Fruit fly (Drosophila melanogaster): Measurements from ENCODE around the gene CG2854.

The CG2854 gene

DNA sequence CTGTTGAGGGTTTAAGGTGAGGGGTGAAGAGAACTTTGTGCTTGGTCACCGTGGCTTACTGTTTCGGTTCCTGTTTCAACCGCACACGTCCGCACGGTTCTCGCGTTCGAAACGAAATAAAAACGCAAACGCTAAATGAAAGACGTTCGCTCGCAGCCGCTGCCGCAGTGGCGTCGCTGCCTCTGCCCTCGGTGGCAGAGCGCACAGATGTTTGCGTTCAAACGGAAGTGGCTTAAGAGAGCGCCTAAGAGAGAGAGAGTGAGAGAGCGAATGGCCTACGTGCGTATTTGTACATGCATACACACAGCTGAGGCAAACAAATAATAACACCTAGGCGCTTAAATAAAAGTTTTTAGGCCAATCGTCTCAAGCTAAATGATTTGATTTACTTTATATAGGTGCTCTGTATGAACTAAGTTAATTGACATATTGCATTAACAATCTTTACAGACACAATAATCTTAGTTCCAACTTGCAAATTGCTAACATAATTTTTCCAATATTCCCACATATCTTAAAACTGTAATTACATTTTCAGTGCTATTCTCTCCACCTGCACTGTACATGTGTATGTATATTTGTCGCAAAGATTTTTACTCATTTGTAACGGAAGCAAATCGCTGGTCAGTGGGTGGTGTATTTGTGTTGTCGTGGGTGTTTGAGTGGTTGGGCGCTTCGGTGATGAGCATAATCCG lies 33.5 kb upstream of the CG2854 start, which contains the start of gene CG2865:
CG2865 (minus strand) TSS at position 118 of the 695 bp plus-strand sequence.
- TF ChIP-seq Smox (GFP tag; optimal IDR thresholded peaks at IDR 0.05), result peak; percentile 95
- peak; percentile 96 for TF ChIP-seq CG8119 (GFP tag; IDR thresholded peaks at IDR 0.05)
- peak; percentile 96 for TF ChIP-seq Ets96B (tag; optimal IDR thresholded peaks at IDR 0.05)
- TF ChIP-seq Sox15 (GFP tag; optimal IDR thresholded peaks at IDR 0.05), result peak; percentile 89
- peak; percentile 97 for TF ChIP-seq Met (GFP tag; optimal IDR thresholded peaks at IDR 0.05)
- peak; percentile 93 for TF ChIP-seq spab (GFP tag; optimal IDR thresholded peaks at IDR 0.05)
- TF ChIP-seq CG6792 (GFP tag; optimal IDR thresholded peaks at IDR 0.05), result peak; percentile 94
- peak; percentile 81 for TF ChIP-seq Gug (GFP tag; IDR thresholded peaks at IDR 0.05)
- peak; percentile 93 for TF ChIP-seq CG11762 (GFP tag; optimal IDR thresholded peaks at IDR 0.05; ENCODE audit: insufficient read depth)
- peak; percentile 96 for TF ChIP-seq esn (GFP tag; optimal IDR thresholded peaks at IDR 0.05)
- TF ChIP-seq OdsH (GFP tag; optimal IDR thresholded peaks at IDR 0.05), result peak; percentile 93
- TF ChIP-seq fd85E (GFP tag; optimal IDR thresholded peaks at IDR 0.05), result peak; percentile 77
- peak; percentile 86 for TF ChIP-seq CG4318 (GFP tag; optimal IDR thresholded peaks at IDR 0.05)
- peak; percentile 95 to 97 for TF ChIP-seq ss (GFP tag; optimal IDR thresholded peaks at IDR 0.05)
- TF ChIP-seq svp (GFP tag), result peak; percentile 97
- TF ChIP-seq fd59A (GFP tag; optimal IDR thresholded peaks at IDR 0.05), result peak; percentile 93
- peak; percentile 88 for TF ChIP-seq CG6163 (GFP tag; IDR thresholded peaks at IDR 0.05)
- peak; percentile 94 for TF ChIP-seq CG3919 (GFP tag; optimal IDR thresholded peaks at IDR 0.05)
- peak; percentile 94 for TF ChIP-seq Lpt (GFP tag; optimal IDR thresholded peaks at IDR 0.05)
- peak; percentile 95 for TF ChIP-seq CG15336 (GFP tag; IDR thresholded peaks at IDR 0.05)
- TF ChIP-seq CG34406 (GFP tag; optimal IDR thresholded peaks at IDR 0.05), result peak; percentile 93
- peak; percentile 91 for TF ChIP-seq CG9139 (GFP tag; optimal IDR thresholded peaks at IDR 0.05)
- peak; percentile 82 for TF ChIP-seq CG11902 (GFP tag; optimal IDR thresholded peaks at IDR 0.05)
- TF ChIP-seq dsx (GFP tag; optimal IDR thresholded peaks at IDR 0.05; ENCODE audit: poor library complexity, severe bottlenecking), result peak; percentile 95
- peak; percentile 95 for TF ChIP-seq CG31627 (GFP tag; optimal IDR thresholded peaks at IDR 0.05)
- peak; percentile 96 for TF ChIP-seq CG10669 (GFP tag; optimal IDR thresholded peaks at IDR 0.05)
- TF ChIP-seq Hr39 (GFP tag; optimal IDR thresholded peaks at IDR 0.05), result peak; percentile 94
- peak; percentile 91 for TF ChIP-seq CG10631 (GFP tag; optimal IDR thresholded peaks at IDR 0.05)
- peak; percentile 95 for TF ChIP-seq Eip75B (GFP tag; optimal IDR thresholded peaks at IDR 0.05)
- peak; percentile 95 for TF ChIP-seq fkh (GFP tag; optimal IDR thresholded peaks at IDR 0.05)
- TF ChIP-seq CG6808 (GFP tag; optimal IDR thresholded peaks at IDR 0.05), result peak; percentile 97
- peak; percentile 17 for TF ChIP-seq Hr38 (GFP tag; optimal IDR thresholded peaks at IDR 0.05)
- TF ChIP-seq CG1621 (tag; optimal IDR thresholded peaks at IDR 0.05), result peak; percentile 94
- TF ChIP-seq acj6 (GFP tag; optimal IDR thresholded peaks at IDR 0.05), result peak; percentile 93
- TF ChIP-seq Blimp-1 (GFP tag; optimal IDR thresholded peaks at IDR 0.05), result peak; percentile 91
- peak; percentile 97 for TF ChIP-seq lz (GFP tag; optimal IDR thresholded peaks at IDR 0.05)
- peak; percentile 92 for TF ChIP-seq eg (GFP tag; IDR thresholded peaks at IDR 0.05)
- TF ChIP-seq CG32006 (GFP tag; optimal IDR thresholded peaks at IDR 0.05), result peak; percentile 96
- TF ChIP-seq Eip93F (GFP tag; optimal IDR thresholded peaks at IDR 0.05), result peak; percentile 83
- peak; percentile 86 for TF ChIP-seq CG11294 (GFP tag; IDR thresholded peaks at IDR 0.05)
- TF ChIP-seq cyc (GFP tag; optimal IDR thresholded peaks at IDR 0.05), result peak; percentile 95
- peak; percentile 83 to 92 for TF ChIP-seq salr (GFP tag; optimal IDR thresholded peaks at IDR 0.05)
- TF ChIP-seq pdm3 (GFP tag; optimal IDR thresholded peaks at IDR 0.05), result peak; percentile 96
- peak; percentile 96 for TF ChIP-seq CG3032 (tag; optimal IDR thresholded peaks at IDR 0.05)
- TF ChIP-seq CG8319 (GFP tag; optimal IDR thresholded peaks at IDR 0.05), result peak; percentile 89
- peak; percentile 93 for TF ChIP-seq Ets21C (GFP tag; optimal IDR thresholded peaks at IDR 0.05)
- peak; percentile 94 for TF ChIP-seq Hr4 (GFP tag; optimal IDR thresholded peaks at IDR 0.05)
- peak; percentile 99 for TF ChIP-seq Eip78C (GFP tag)
- TF ChIP-seq topi (GFP tag; optimal IDR thresholded peaks at IDR 0.05), result peak; percentile 97
- TF ChIP-seq CG16779 (tag; optimal IDR thresholded peaks at IDR 0.05), result peak; percentile 92
- peak; percentile 86 for TF ChIP-seq CG7368 (GFP tag; optimal IDR thresholded peaks at IDR 0.05)
